Fruit fly (Drosophila melanogaster): ENCODE data around the gene CG12590.

Gene CG12590

dm6 chr3R:5112814-5113486 is 46.5 kb upstream of the CG12590 start (continued):
- TF ChIP-seq CG1529 (GFP tag; optimal IDR thresholded peaks at IDR 0.05), result peak; percentile 99
- peak; percentile 93 for TF ChIP-seq run (tag; optimal IDR thresholded peaks at IDR 0.05)
- TF ChIP-seq usp (GFP tag; optimal IDR thresholded peaks at IDR 0.05), result no peak
- TF ChIP-seq ken (GFP tag; IDR thresholded peaks at IDR 0.05), result peak; percentile 97
- TF ChIP-seq CG11247 (GFP tag; IDR thresholded peaks at IDR 0.05), result peak; percentile 82
- peak; percentile 98 for TF ChIP-seq CG17361 (GFP tag; IDR thresholded peaks at IDR 0.05)
- TF ChIP-seq dan (GFP tag; IDR thresholded peaks at IDR 0.05), result peak; percentile 96
- peak; percentile 99 for TF ChIP-seq Ets65A (GFP tag)
- peak; percentile 85 for TF ChIP-seq YL-1 (GFP tag; optimal IDR thresholded peaks at IDR 0.05)
- TF ChIP-seq pros (GFP tag; optimal IDR thresholded peaks at IDR 0.05), result peak; percentile 80
- peak; percentile 97 for TF ChIP-seq CG6813 (GFP tag; optimal IDR thresholded peaks at IDR 0.05)
- 0 out of 3 replicates have a peak, but pooled peaks have one; percentile 39 for TF ChIP-seq CG6791 (GFP tag; IDR thresholded peaks at IDR 0.05; ENCODE audit: partially characterized antibody)
- TF ChIP-seq CG17359 (tag; optimal IDR thresholded peaks at IDR 0.05), result peak; percentile 98
- TF ChIP-seq CG6683 (GFP tag; optimal IDR thresholded peaks at IDR 0.05), result peak; percentile 74
- TF ChIP-seq Sin3A (optimal IDR thresholded peaks at IDR 0.05), result no peak
- TF ChIP-seq Lim3 (GFP tag; IDR thresholded peaks at IDR 0.05), result peak; percentile 91
- TF ChIP-seq fru (optimal IDR thresholded peaks at IDR 0.05), result no peak
- TF ChIP-seq vfl (GFP tag; optimal IDR thresholded peaks at IDR 0.05), result peak; percentile 72
- peak; percentile 99 for TF ChIP-seq CG9727 (GFP tag; optimal IDR thresholded peaks at IDR 0.05)
- peak; percentile 10 for TF ChIP-seq HLHmδ (GFP tag; optimal IDR thresholded peaks at IDR 0.05)
- peak; percentile 97 for TF ChIP-seq CG18764 (GFP tag; optimal IDR thresholded peaks at IDR 0.05)
- TF ChIP-seq CG32767 (GFP tag; IDR thresholded peaks at IDR 0.05), result peak; percentile 88
- peak; percentile 99 for TF ChIP-seq nmo (GFP tag; optimal IDR thresholded peaks at IDR 0.05)
- no peak for TF ChIP-seq Dfd (GFP tag; optimal IDR thresholded peaks at IDR 0.05)
- peak; percentile 99 for TF ChIP-seq CG12391 (tag; optimal IDR thresholded peaks at IDR 0.05)
- peak; percentile 75 for TF ChIP-seq sr (GFP tag; IDR thresholded peaks at IDR 0.05)
- peak; percentile 94 for TF ChIP-seq TFAM (GFP tag; optimal IDR thresholded peaks at IDR 0.05)
- TF ChIP-seq Dp (GFP tag; optimal IDR thresholded peaks at IDR 0.05), result no peak
- no peak for TF ChIP-seq Dip2 (GFP tag; IDR thresholded peaks at IDR 0.05)
- TF ChIP-seq tna (GFP tag; IDR thresholded peaks at IDR 0.05; ENCODE audit: partially characterized antibody), result no peak
- TF ChIP-seq CG13296 (GFP tag; optimal IDR thresholded peaks at IDR 0.05), result peak; percentile 26
- TF ChIP-seq pfk (GFP tag; optimal IDR thresholded peaks at IDR 0.05), result no peak
- peak; percentile 93 for TF ChIP-seq CG10565 (GFP tag; optimal IDR thresholded peaks at IDR 0.05)
- TF ChIP-seq Bdp1 (GFP tag; optimal IDR thresholded peaks at IDR 0.05), result peak; percentile 92
- TF ChIP-seq HLH3B (GFP tag; IDR thresholded peaks at IDR 0.05), result peak; percentile 95
- TF ChIP-seq CG12659 (GFP tag; optimal IDR thresholded peaks at IDR 0.05), result peak; percentile 90
- peak; percentile 90 for TF ChIP-seq wek (GFP tag; optimal IDR thresholded peaks at IDR 0.05)
- TF ChIP-seq CG1603 (tag; optimal IDR thresholded peaks at IDR 0.05), result peak; percentile 99
- peak; percentile 71 for TF ChIP-seq Meics (GFP tag; optimal IDR thresholded peaks at IDR 0.05)
- TF ChIP-seq CG10366 (GFP tag; IDR thresholded peaks at IDR 0.05), result peak; percentile 91
- peak; percentile 97 for TF ChIP-seq CG10267 (tag; optimal IDR thresholded peaks at IDR 0.05)
- peak; percentile 93 for TF ChIP-seq eyg (GFP tag; optimal IDR thresholded peaks at IDR 0.05)
- TF ChIP-seq sens-2 (GFP tag; IDR thresholded peaks at IDR 0.05), result peak; percentile 97
- peak; percentile 86 for TF ChIP-seq CG31388 (GFP tag; optimal IDR thresholded peaks at IDR 0.05)
- TF ChIP-seq CG6254 (GFP tag; optimal IDR thresholded peaks at IDR 0.05), result peak; percentile 98
- TF ChIP-seq CG13894 (tag; optimal IDR thresholded peaks at IDR 0.05), result no peak
- no peak for TF ChIP-seq Bgb (GFP tag; IDR thresholded peaks at IDR 0.05; ENCODE audit: partially characterized antibody)
- peak; percentile 99 for TF ChIP-seq chn (GFP tag; optimal IDR thresholded peaks at IDR 0.05)
- peak; percentile 100 for TF ChIP-seq dmrt11E (tag; optimal IDR thresholded peaks at IDR 0.05)
- TF ChIP-seq gem (tag; optimal IDR thresholded peaks at IDR 0.05), result peak; percentile 98
